Worm (Caenorhabditis elegans) whole organism, L3 larva: ENCODE data around the gene trp-1.

ENCODE experiments used
- ama-1 ChIP-seq: fragments of 150-350 bp; optimal IDR thresholded peaks from 2 replicates; lab custom pipeline; 2018
- egl-27 ChIP-seq: sonication (generic microtip); optimal IDR thresholded peaks from 4 replicates; lab custom pipeline; 2017; ENCODE audit warnings: missing biosample characterization, missing genetic modification reagents, missing genetic modification characterization
- elt-1 ChIP-seq: fragments of 150-350 bp; optimal IDR thresholded peaks from 2 replicates; lab custom pipeline; 2014; ENCODE audit warnings: missing biosample characterization, missing genetic modification characterization
- elt-2 ChIP-seq: sonication (generic microtip); optimal IDR thresholded peaks from 2 replicates; lab custom pipeline; 2016; ENCODE audit warnings: missing genetic modification reagents, mild to moderate bottlenecking, missing genetic modification characterization, missing compliant biosample characterization
- fos-1 ChIP-seq: fragments of 150-350 bp; optimal IDR thresholded peaks from 2 replicates; lab custom pipeline; 2014; ENCODE audit warnings: missing biosample characterization, missing genetic modification characterization
- jun-1 ChIP-seq: fragments of 150-350 bp; optimal IDR thresholded peaks from 2 replicates; lab custom pipeline; 2014; ENCODE audit warnings: missing biosample characterization, missing genetic modification reagents, missing genetic modification characterization
- lin-15B ChIP-seq: fragments of 150-350 bp; optimal IDR thresholded peaks from 2 replicates; lab custom pipeline; 2014; ENCODE audit warnings: missing biosample characterization, missing genetic modification characterization
- nhr-12 ChIP-seq: fragments of 150-350 bp; optimal IDR thresholded peaks from 2 replicates; lab custom pipeline; 2014; ENCODE audit warnings: missing biosample characterization, missing genetic modification characterization
- nhr-25 ChIP-seq: sonication (generic microtip); optimal IDR thresholded peaks from 2 replicates; lab custom pipeline; 2017; ENCODE audit warnings: missing biosample characterization, missing genetic modification characterization
- nhr-76 ChIP-seq: fragments of 150-350 bp; sonication (generic microtip); optimal IDR thresholded peaks from 5 replicates; lab custom pipeline; 2014; ENCODE audit warnings: missing biosample characterization, missing genetic modification characterization
- pha-4 ChIP-seq: fragments of 150-350 bp; optimal IDR thresholded peaks from 2 replicates; lab custom pipeline; 2014; ENCODE audit warnings: missing biosample characterization, missing genetic modification reagents, missing genetic modification characterization
- tbx-2 ChIP-seq: sonication (generic microtip); optimal IDR thresholded peaks from 2 replicates; lab custom pipeline; 2016; ENCODE audit warnings: mild to moderate bottlenecking, missing genetic modification characterization, missing compliant biosample characterization
- ztf-4 ChIP-seq: fragments of 150-350 bp; optimal IDR thresholded peaks from 2 replicates; lab custom pipeline; 2014; ENCODE audit warnings: missing biosample characterization, missing genetic modification characterization

ce11 chrIII:8509644-8510393, 25.1 kb upstream of the trp-1 start:
- TF ChIP-seq lin-15B (tag; lab: Kevin White, UChicago) (peak; percentile 12), egl-27 (tag; lab: Kevin White, UChicago) (no peak), nhr-25 (tag; lab: Kevin White, UChicago) (no peak), nhr-12 (no peak), elt-2 (tag; lab: Kevin White, UChicago) (no peak), ama-1 (no peak), fos-1 (tag; lab: Kevin White, UChicago) (no peak), tbx-2 (tag; lab: Kevin White, UChicago) (no peak), jun-1 (no peak), elt-1 (tag; lab: Kevin White, UChicago) (no peak), pha-4 (no peak), ztf-4 (tag; lab: Kevin White, UChicago) (no peak), nhr-76 (no peak)
